Worm (Caenorhabditis elegans): ENCODE results near the gene T06A10.2.

DNA sequence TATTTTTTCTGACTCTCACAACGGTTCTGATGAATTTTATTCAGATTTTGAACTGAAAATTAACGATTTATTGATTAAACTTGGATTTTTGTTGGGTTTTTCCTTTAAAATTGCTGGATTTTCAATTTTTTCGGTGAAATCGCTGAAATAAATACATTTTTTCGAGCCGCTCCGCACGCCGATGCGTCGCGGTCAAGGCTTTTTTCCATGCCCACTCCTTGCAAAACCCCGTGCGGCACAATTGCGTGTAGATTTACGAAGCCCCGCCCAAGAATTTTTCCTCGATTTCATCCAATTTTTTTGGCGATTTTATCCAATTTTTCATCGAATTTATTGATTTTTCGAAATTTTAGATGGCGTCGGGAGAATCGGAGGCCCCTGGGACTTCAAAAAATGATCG lies 29.9 kb upstream of the T06A10.2 start, which contains the start of gene gtsf-1:
- TF ChIP-seq zag-1 (tag; optimal IDR thresholded peaks at IDR 0.05) (no peak), snpc-4 (tag; optimal IDR thresholded peaks at IDR 0.05) (no peak), efl-3 (GFP tag; optimal IDR thresholded peaks at IDR 0.05) (no peak), egl-27 (tag; optimal IDR thresholded peaks at IDR 0.05) (no peak)

Data from whole organism, L1 larva.